Fruit fly (Drosophila melanogaster) Kc167 (cell line): Measurements from ENCODE around the gene CG42828.

Experiments
- Myc ChIP-seq: fragments of >200 bp; optimal IDR thresholded peaks from 2 replicates; lab custom pipeline; 2017; ENCODE audit warnings: missing external identifiers
- insv ChIP-seq: fragments of >200 bp; optimal IDR thresholded peaks from 3 replicates; lab custom pipeline; 2018; ENCODE audit warnings: missing external identifiers

dm6 chr3R:23386021-23386457 is 12.5 kb downstream of the CG42828 start:
- no peak for TF ChIP-seq insv
- TF ChIP-seq Myc (lab: Kevin White, UChicago), result no peak
